Worm (Caenorhabditis elegans) whole organism, L1 larva: ENCODE results near the gene F07C3.3.

Source experiments
- C04F5.9 ChIP-seq: sonication (generic microtip); optimal IDR thresholded peaks from 2 replicates; lab custom pipeline; 2016; ENCODE audit warnings: missing genetic modification characterization, missing compliant biosample characterization
- C34B4.2 ChIP-seq: sonication (generic microtip); optimal IDR thresholded peaks from 2 replicates; lab custom pipeline; 2017; ENCODE audit warnings: mild to moderate bottlenecking, missing genetic modification characterization, missing compliant biosample characterization
- Y116A8C.19 ChIP-seq: sonication (generic microtip); optimal IDR thresholded peaks from 2 replicates; lab custom pipeline; 2016; ENCODE audit warnings: missing compliant biosample characterization, missing genetic modification characterization, borderline replicate concordance
- aha-1 ChIP-seq: fragments of 150-350 bp; optimal IDR thresholded peaks from 2 replicates; lab custom pipeline; 2014; ENCODE audit warnings: missing biosample characterization, missing genetic modification characterization
- alr-1 ChIP-seq: fragments of 200-800 bp; sonication (Bioruptor generic); optimal IDR thresholded peaks from 2 replicates; lab custom pipeline; 2018; ENCODE audit warnings: borderline replicate concordance, mild to moderate bottlenecking, missing genetic modification characterization, missing compliant biosample characterization
- aly-2 ChIP-seq: fragments of 150-350 bp; optimal IDR thresholded peaks from 2 replicates; lab custom pipeline; 2014; ENCODE audit warnings: missing biosample characterization, missing genetic modification characterization
- ama-1 ChIP-seq: fragments of 150-350 bp; optimal IDR thresholded peaks from 2 replicates; lab custom pipeline; 2014
- ceh-82 ChIP-seq, 3 experiments: fragments of 150-350 bp in 1 of 3; sonication (generic microtip) in 2 of 3; optimal IDR thresholded peaks; 2 replicates each; lab custom pipeline; 2014 to 2017; ENCODE audit warnings: missing biosample characterization in 3 of 3, missing genetic modification characterization in 3 of 3
- ceh-88 ChIP-seq: fragments of 200-800 bp; sonication (Bioruptor generic); IDR thresholded peaks from 2 replicates; pipeline ENCODE4 v1.3.6; 2022; ENCODE audit warnings: missing genetic modification characterization, missing compliant biosample characterization
- ceh-90 ChIP-seq: sonication (generic microtip); optimal IDR thresholded peaks from 2 replicates; lab custom pipeline; 2016; ENCODE audit warnings: missing genetic modification characterization, missing compliant biosample characterization
- dsc-1 ChIP-seq: sonication (generic microtip); optimal IDR thresholded peaks from 2 replicates; lab custom pipeline; 2016; ENCODE audit warnings: mild to moderate bottlenecking, missing genetic modification characterization, missing compliant biosample characterization
- efl-1 ChIP-seq, 4 experiments: fragments of 150-350 bp; optimal IDR thresholded peaks in 3 of 4; peaks in 1 of 4; 1 replicate in 1 of 4; 2 replicates in 3 of 4; lab custom pipeline; 2014; ENCODE audit warnings: missing biosample characterization in 2 of 4, missing genetic modification characterization in 2 of 4, missing genetic modification reagents in 2 of 4
- efl-3 ChIP-seq: fragments of 200-800 bp; sonication (Bioruptor generic); optimal IDR thresholded peaks from 2 replicates; lab custom pipeline; 2018; ENCODE audit warnings: mild to moderate bottlenecking, missing genetic modification characterization, missing compliant biosample characterization
- egl-27 ChIP-seq, 2 experiments: fragments of 150-350 bp in 1 of 2; sonication (generic microtip); optimal IDR thresholded peaks; 3 replicates each; lab custom pipeline; 2017 to 2018; ENCODE audit warnings: missing biosample characterization in 2 of 2, missing genetic modification characterization in 2 of 2, missing genetic modification reagents in 2 of 2
- ets-5 ChIP-seq: fragments of 200-800 bp; sonication (Bioruptor generic); IDR thresholded peaks from 2 replicates; pipeline ENCODE4 v1.3.6; 2022; ENCODE audit warnings: missing genetic modification characterization, missing compliant biosample characterization
- fkh-10 ChIP-seq: sonication (generic microtip); optimal IDR thresholded peaks from 2 replicates; lab custom pipeline; 2017; ENCODE audit warnings: missing biosample characterization, missing genetic modification reagents, missing genetic modification characterization
- fkh-4 ChIP-seq: sonication (generic microtip); optimal IDR thresholded peaks from 2 replicates; lab custom pipeline; 2016; ENCODE audit warnings: missing compliant biosample characterization, missing genetic modification characterization, borderline replicate concordance
- fos-1 ChIP-seq: fragments of 150-350 bp; optimal IDR thresholded peaks from 2 replicates; lab custom pipeline; 2014; ENCODE audit warnings: missing biosample characterization, missing genetic modification characterization
- grh-1 ChIP-seq: fragments of 200-800 bp; sonication (Bioruptor generic); IDR thresholded peaks from 2 replicates; pipeline ENCODE4 v1.3.6; 2022; ENCODE audit warnings: missing genetic modification reagents, missing genetic modification characterization, missing compliant biosample characterization
- irx-1 ChIP-seq: sonication (generic microtip); optimal IDR thresholded peaks from 2 replicates; lab custom pipeline; 2016; ENCODE audit warnings: missing genetic modification characterization, missing compliant biosample characterization
- isw-1 ChIP-seq: fragments of 200-800 bp; sonication (Bioruptor generic); IDR thresholded peaks from 2 replicates; pipeline ENCODE4 v1.3.6; 2022; ENCODE audit warnings: missing genetic modification characterization, missing compliant biosample characterization
- lin-13 ChIP-seq: fragments of 150-350 bp; optimal IDR thresholded peaks from 2 replicates; lab custom pipeline; 2014; ENCODE audit warnings: missing biosample characterization, missing genetic modification reagents, missing genetic modification characterization
- lin-35 ChIP-seq, 2 experiments: fragments of 150-350 bp; optimal IDR thresholded peaks; 2 replicates each; lab custom pipeline; 2014; ENCODE audit warnings: missing biosample characterization in 2 of 2, missing genetic modification characterization in 2 of 2, missing genetic modification reagents in 2 of 2
- lin-39 ChIP-seq: fragments of 150-350 bp; optimal IDR thresholded peaks from 2 replicates; lab custom pipeline; 2014; ENCODE audit warnings: missing biosample characterization, missing genetic modification reagents, missing genetic modification characterization
- mdl-1 ChIP-seq, 2 experiments: fragments of 150-350 bp; optimal IDR thresholded peaks; 2 replicates each; lab custom pipeline; 2014 to 2017; ENCODE audit warnings: missing biosample characterization in 2 of 2, missing genetic modification characterization in 2 of 2, inconsistent platforms in 1 of 2
- mef-2 ChIP-seq: fragments of 150-350 bp; optimal IDR thresholded peaks from 2 replicates; lab custom pipeline; 2014; ENCODE audit warnings: missing biosample characterization, missing genetic modification characterization
- mep-1 ChIP-seq: fragments of 150-350 bp; optimal IDR thresholded peaks from 2 replicates; lab custom pipeline; 2014; ENCODE audit warnings: missing biosample characterization, missing genetic modification characterization
- nhr-20 ChIP-seq: sonication (generic microtip); optimal IDR thresholded peaks from 2 replicates; lab custom pipeline; 2016; ENCODE audit warnings: mild to moderate bottlenecking, missing genetic modification characterization, missing compliant biosample characterization
- nhr-237 ChIP-seq: fragments of 150-350 bp; optimal IDR thresholded peaks from 2 replicates; lab custom pipeline; 2014; ENCODE audit warnings: missing biosample characterization, missing genetic modification characterization
- nhr-28 ChIP-seq: fragments of 150-350 bp; optimal IDR thresholded peaks from 2 replicates; lab custom pipeline; 2014; ENCODE audit warnings: missing biosample characterization, missing genetic modification characterization
- nhr-47 ChIP-seq: sonication (generic microtip); optimal IDR thresholded peaks from 2 replicates; lab custom pipeline; 2016; ENCODE audit warnings: mild to moderate bottlenecking, missing genetic modification characterization, moderate library complexity, missing compliant biosample characterization
- nhr-71 ChIP-seq: sonication (generic microtip); optimal IDR thresholded peaks from 2 replicates; lab custom pipeline; 2016; ENCODE audit warnings: mild to moderate bottlenecking, missing genetic modification characterization, moderate library complexity, missing compliant biosample characterization
- nhr-76 ChIP-seq: sonication (generic microtip); optimal IDR thresholded peaks from 2 replicates; lab custom pipeline; 2017; ENCODE audit warnings: missing biosample characterization, missing genetic modification characterization
- nhr-85 ChIP-seq: sonication (generic microtip); peaks from one replicate; lab custom pipeline; 2016; ENCODE audit warnings: missing genetic modification characterization, inconsistent platforms, missing compliant biosample characterization
- nhr-90 ChIP-seq: sonication (generic microtip); optimal IDR thresholded peaks from 2 replicates; lab custom pipeline; 2016; ENCODE audit warnings: mild to moderate bottlenecking, missing genetic modification characterization, missing compliant biosample characterization; ENCODE audit not compliant: poor library complexity
- pag-3 ChIP-seq: sonication (generic microtip); optimal IDR thresholded peaks from 2 replicates; lab custom pipeline; 2017; ENCODE audit warnings: missing genetic modification characterization, mild to moderate bottlenecking, missing compliant biosample characterization, antibody characterized with exemption, borderline replicate concordance; ENCODE audit not compliant: insufficient read depth
- rnt-1 ChIP-seq: sonication (generic microtip); optimal IDR thresholded peaks from 2 replicates; lab custom pipeline; 2016; ENCODE audit warnings: mild to moderate bottlenecking, missing genetic modification characterization, moderate library complexity, missing compliant biosample characterization
- snpc-4 ChIP-seq: fragments of 150-350 bp; optimal IDR thresholded peaks from 2 replicates; lab custom pipeline; 2014; ENCODE audit warnings: missing biosample characterization, missing genetic modification characterization
- snu-23 ChIP-seq: sonication (generic microtip); optimal IDR thresholded peaks from 2 replicates; lab custom pipeline; 2016; ENCODE audit warnings: missing genetic modification characterization, missing compliant biosample characterization
- sup-37 ChIP-seq: fragments of 200-800 bp; sonication (Bioruptor generic); optimal IDR thresholded peaks from 2 replicates; lab custom pipeline; 2018; ENCODE audit warnings: mild to moderate bottlenecking, missing genetic modification characterization, missing compliant biosample characterization
- tbx-2 ChIP-seq: sonication (generic microtip); optimal IDR thresholded peaks from 2 replicates; lab custom pipeline; 2016; ENCODE audit warnings: missing genetic modification characterization, missing compliant biosample characterization
- unc-130 ChIP-seq: fragments of 150-350 bp; optimal IDR thresholded peaks from 2 replicates; lab custom pipeline; 2017; ENCODE audit warnings: missing biosample characterization, missing genetic modification characterization, inconsistent platforms
- unc-30 ChIP-seq: sonication (generic microtip); optimal IDR thresholded peaks from 2 replicates; lab custom pipeline; 2017; ENCODE audit warnings: missing biosample characterization, missing genetic modification characterization
- unc-62 ChIP-seq: fragments of 150-350 bp; optimal IDR thresholded peaks from 2 replicates; lab custom pipeline; 2014; ENCODE audit warnings: missing biosample characterization, missing genetic modification reagents, missing genetic modification characterization
- unc-86 ChIP-seq: sonication (generic microtip); optimal IDR thresholded peaks from 2 replicates; lab custom pipeline; 2016; ENCODE audit warnings: missing genetic modification characterization, missing compliant biosample characterization
- zag-1 ChIP-seq: fragments of 150-350 bp; optimal IDR thresholded peaks from 2 replicates; lab custom pipeline; 2014; ENCODE audit warnings: missing biosample characterization, missing genetic modification characterization
- zip-4 ChIP-seq: fragments of 200-800 bp; sonication (Bioruptor generic); optimal IDR thresholded peaks from 2 replicates; lab custom pipeline; 2018; ENCODE audit warnings: mild to moderate bottlenecking, missing genetic modification characterization, moderate library complexity, missing compliant biosample characterization
- ztf-11 ChIP-seq, 2 experiments: sonication (generic microtip); optimal IDR thresholded peaks; 2 replicates each; lab custom pipeline; 2016 to 2017; ENCODE audit warnings: missing genetic modification characterization in 2 of 2, missing biosample characterization in 1 of 2, missing compliant biosample characterization in 1 of 2
- ztf-4 ChIP-seq: fragments of 150-350 bp; optimal IDR thresholded peaks from 2 replicates; lab custom pipeline; 2014; ENCODE audit warnings: missing biosample characterization, missing genetic modification characterization

Gene F07C3.3

DNA sequence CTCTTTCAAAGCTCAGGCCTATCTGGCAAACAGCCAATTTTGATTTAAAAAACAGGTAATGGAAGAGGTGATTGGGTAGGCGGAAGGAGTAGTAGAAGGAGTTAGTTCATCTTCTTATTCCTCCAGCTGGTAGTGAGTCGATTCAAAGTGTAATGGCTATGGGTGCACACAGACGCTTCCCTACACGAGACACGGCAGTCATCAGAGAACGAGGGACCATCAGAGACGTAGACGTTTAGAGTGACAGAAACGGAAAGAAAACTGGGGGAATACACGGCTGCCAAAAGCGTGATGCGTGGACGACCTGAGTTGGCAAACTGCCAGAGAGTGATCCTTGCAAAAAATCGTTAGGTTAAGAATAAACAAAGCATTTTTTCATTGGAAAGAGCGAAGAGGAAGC, 15.2 kb upstream of the F07C3.3 start (continued):
- TF ChIP-seq zip-4 (GFP tag; lab: Kevin White, UChicago) = no peak
- TF ChIP-seq lin-13 (GFP tag; lab: Kevin White, UChicago) = no peak
- peak; percentile 60 for TF ChIP-seq nhr-71 (tag; lab: Kevin White, UChicago)
- no peak for TF ChIP-seq nhr-20
- no peak for TF ChIP-seq mef-2
- TF ChIP-seq egl-27 (tag; optimal IDR thresholded peaks at IDR 0.05; lab: Kevin White, UChicago) = no peak
- TF ChIP-seq ztf-11 (tag; optimal IDR thresholded peaks at IDR 0.05; lab: Kevin White, UChicago) = no peak
- TF ChIP-seq pag-3 = peak; percentile 86
- no peak for TF ChIP-seq snu-23 (GFP tag; lab: Kevin White, UChicago)
- no peak for TF ChIP-seq unc-62 (GFP tag; lab: Kevin White, UChicago)
- peak in 1 of 2 experiments; percentile 34 for TF ChIP-seq mdl-1 (tag; optimal IDR thresholded peaks at IDR 0.05; lab: Kevin White, UChicago)
- TF ChIP-seq alr-1 = no peak
- no peak for TF ChIP-seq unc-130 (tag; lab: Kevin White, UChicago)
- no peak for TF ChIP-seq nhr-47 (tag; lab: Kevin White, UChicago)
- no peak for TF ChIP-seq grh-1
- TF ChIP-seq efl-1 (optimal IDR thresholded peaks at IDR 0.05; lab: Kevin White, UChicago) = peak; percentile 16 to 34
- TF ChIP-seq efl-1 (GFP tag; optimal IDR thresholded peaks at IDR 0.05 in 1 of 2; lab: Kevin White, UChicago) = no peak
- no peak for TF ChIP-seq tbx-2 (tag; lab: Kevin White, UChicago)
- no peak for TF ChIP-seq nhr-28 (tag; lab: Kevin White, UChicago)
- no peak for TF ChIP-seq snpc-4
- no peak for TF ChIP-seq Y116A8C.19 (tag; lab: Kevin White, UChicago)
- no peak for TF ChIP-seq nhr-90
- no peak for TF ChIP-seq nhr-85 (tag; lab: Kevin White, UChicago)
- no peak for TF ChIP-seq isw-1 (GFP tag; lab: Robert Waterston, UW)
- no peak for TF ChIP-seq ama-1 (lab: Kevin White, UChicago)
- no peak for TF ChIP-seq aly-2 (tag; lab: Kevin White, UChicago)
- TF ChIP-seq nhr-237 (tag; lab: Kevin White, UChicago) = no peak
- TF ChIP-seq lin-39 (tag; lab: Kevin White, UChicago) = no peak
- TF ChIP-seq ceh-90 (tag; lab: Kevin White, UChicago) = no peak
- no peak for TF ChIP-seq efl-3

DNA sequence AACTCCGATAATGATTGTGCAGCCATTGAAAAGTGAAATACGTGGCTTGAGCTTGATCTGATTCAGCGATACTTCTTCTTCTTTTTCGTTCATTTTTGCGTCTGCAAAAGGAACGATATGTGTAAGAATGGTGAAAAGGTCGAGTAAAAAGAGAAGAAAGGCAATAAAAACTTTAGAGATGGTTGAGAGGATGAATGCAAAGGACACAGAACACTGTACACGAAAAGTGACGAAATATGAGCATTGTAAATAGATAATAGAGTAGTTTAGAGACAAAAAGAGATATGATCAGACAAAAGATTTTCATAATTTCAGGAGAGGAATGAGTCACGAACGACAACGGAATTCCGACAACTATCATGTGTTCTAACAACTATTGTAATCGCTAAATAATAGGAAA, 14.1 kb upstream of the F07C3.3 start, which contains the start of gene aat-2:
aat-2 (minus strand) TSS at position 101 of the 400 bp plus-strand sequence.
- TF ChIP-seq fkh-4 (no peak), ceh-88 (GFP tag; lab: Robert Waterston, UW) (no peak), nhr-237 (tag; lab: Kevin White, UChicago) (no peak), ceh-82 (tag; optimal IDR thresholded peaks at IDR 0.05; lab: Kevin White, UChicago) (no peak), unc-86 (tag; lab: Kevin White, UChicago) (no peak), sup-37 (GFP tag; lab: Kevin White, UChicago) (no peak), C34B4.2 (tag; lab: Kevin White, UChicago) (no peak), mep-1 (tag; lab: Kevin White, UChicago) (no peak), aha-1 (no peak)

DNA sequence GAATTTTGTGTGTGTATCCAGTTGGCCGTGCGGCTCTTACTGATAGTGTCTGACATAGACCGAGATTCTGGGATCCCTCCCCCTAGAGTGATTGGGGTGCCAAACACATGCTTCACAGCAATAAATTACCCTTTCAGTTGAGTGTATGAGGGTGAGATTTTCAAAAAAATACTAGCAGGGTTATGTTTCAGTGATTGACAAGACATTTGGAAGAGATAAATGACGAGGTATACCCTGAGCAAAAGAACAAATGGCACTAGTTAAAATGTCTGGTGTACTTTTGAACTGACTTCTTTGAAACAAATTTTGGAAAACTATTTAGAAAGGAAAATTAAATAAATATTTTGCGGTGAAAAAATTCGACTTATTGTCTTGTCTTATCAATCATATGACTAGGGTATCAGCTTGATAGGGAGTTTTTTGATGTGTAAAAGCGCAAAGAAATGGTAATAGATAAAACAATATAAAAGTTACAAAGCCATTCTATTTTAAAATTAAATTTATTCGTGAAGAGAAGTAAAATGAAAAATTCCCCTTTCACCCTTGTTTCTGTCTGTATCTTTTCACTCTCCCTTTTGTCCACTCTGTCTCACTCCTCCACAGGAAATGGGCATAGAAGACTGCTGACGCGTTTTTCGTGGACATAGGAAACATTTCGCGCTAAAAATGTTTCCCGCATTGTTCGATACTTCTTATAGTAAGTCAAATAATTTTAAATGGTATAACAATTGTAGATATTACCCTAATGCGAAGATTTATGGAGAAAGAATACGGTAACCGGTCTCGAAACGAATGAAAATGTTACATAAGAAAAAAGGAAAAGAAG, 11.2 kb upstream of the F07C3.3 start, which contains the start of gene glo-4:
glo-4 (minus strand) TSS at position 51 of the 826 bp plus-strand sequence.
- peak; percentile 26 for TF ChIP-seq C04F5.9 (tag; lab: Kevin White, UChicago)
- TF ChIP-seq zag-1 (tag; lab: Kevin White, UChicago) = peak; percentile 35
- TF ChIP-seq irx-1 (tag; lab: Kevin White, UChicago) = peak; percentile 73
- TF ChIP-seq mdl-1 (tag; optimal IDR thresholded peaks at IDR 0.05; lab: Kevin White, UChicago) = peak in 1 of 2 experiments; percentile 68
- TF ChIP-seq efl-3 = no peak
- peak; percentile 90 for TF ChIP-seq nhr-20
- TF ChIP-seq nhr-76 (tag; lab: Kevin White, UChicago) = no peak
- TF ChIP-seq ztf-4 (tag; lab: Kevin White, UChicago) = peak; percentile 57
- no peak for TF ChIP-seq aha-1
- no peak for TF ChIP-seq nhr-28 (tag; lab: Kevin White, UChicago)
- TF ChIP-seq unc-30 = no peak
- TF ChIP-seq mep-1 (tag; lab: Kevin White, UChicago) = peak; percentile 96
- no peak for TF ChIP-seq ets-5 (GFP tag; lab: Robert Waterston, UW)
- peak; percentile 58 for TF ChIP-seq fos-1 (tag; lab: Kevin White, UChicago)
- peak; percentile 78 for TF ChIP-seq rnt-1
- no peak for TF ChIP-seq C34B4.2 (tag; lab: Kevin White, UChicago)
- peak; percentile 67 for TF ChIP-seq dsc-1 (tag; lab: Kevin White, UChicago)
- peak; percentile 91 for TF ChIP-seq fkh-10 (GFP tag; lab: Kevin White, UChicago)
- TF ChIP-seq lin-35 (GFP tag; optimal IDR thresholded peaks at IDR 0.05; lab: Kevin White, UChicago) = peak; percentile 85 to 89
